Worm (Caenorhabditis elegans): ENCODE results near the gene B0244.9.

Gene B0244.9

DNA sequence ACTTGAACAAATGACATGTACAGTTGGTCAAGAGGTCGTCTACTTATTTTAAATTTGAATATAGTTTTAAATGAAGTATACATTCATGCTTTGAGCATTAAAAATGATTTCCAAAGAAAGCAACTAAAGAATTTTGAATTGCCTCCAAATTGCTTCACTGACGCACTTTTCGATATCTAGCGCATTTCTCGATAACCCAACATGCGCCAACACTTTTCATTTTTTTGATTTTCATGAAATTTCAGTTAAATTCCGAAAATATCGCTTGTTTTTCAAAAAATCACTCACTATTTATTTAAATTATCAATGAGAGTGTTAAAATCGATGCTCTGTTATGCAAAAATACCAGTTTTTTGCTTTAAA is 11.0 kb downstream of the B0244.9 start (continued):
- TF ChIP-seq nfyb-1 (GFP tag; IDR thresholded peaks at IDR 0.05) (no peak), sea-2 (GFP tag; IDR thresholded peaks at IDR 0.05) (no peak), tlf-1 (GFP tag; optimal IDR thresholded peaks at IDR 0.05) (peak; percentile 64), rcor-1 (GFP tag; IDR thresholded peaks at IDR 0.05) (peak; percentile 42; the same call in 1 of the 2 replicates), T07F8.4 (tag; optimal IDR thresholded peaks at IDR 0.05) (no peak), zim-3 (tag; optimal IDR thresholded peaks at IDR 0.05) (no peak), mel-28 (tag; optimal IDR thresholded peaks at IDR 0.05; ENCODE audit: borderline replicate concordance) (no peak), fkh-3 (tag; optimal IDR thresholded peaks at IDR 0.05) (no peak), Y67H2A.10 (GFP tag; conservative IDR thresholded peaks at IDR 0.05) (no peak), ztf-26 (tag; optimal IDR thresholded peaks at IDR 0.05) (no peak), cebp-1 (GFP tag; IDR thresholded peaks at IDR 0.05) (no peak), cebp-1 (tag; optimal IDR thresholded peaks at IDR 0.05) (no peak), nfya-2 (GFP tag; IDR thresholded peaks at IDR 0.05) (no peak), hlh-12 (tag; optimal IDR thresholded peaks at IDR 0.05) (no peak), atf-7 (tag; optimal IDR thresholded peaks at IDR 0.05) (no peak), ceh-100 (GFP tag; IDR thresholded peaks at IDR 0.05) (no peak), lin-54 (GFP tag; optimal IDR thresholded peaks at IDR 0.05) (peak; percentile 98), snpc-4 (GFP tag; optimal IDR thresholded peaks at IDR 0.05) (no peak), snpc-4 (tag; optimal IDR thresholded peaks at IDR 0.05) (no peak), Y79H2A.3 (GFP tag; conservative IDR thresholded peaks at IDR 0.05) (no peak), attf-5 (GFP tag; optimal IDR thresholded peaks at IDR 0.05) (no peak), hlh-26 (GFP tag; conservative IDR thresholded peaks at IDR 0.05) (no peak), zfh-2 (GFP tag; conservative IDR thresholded peaks at IDR 0.05) (no peak), F33H1.4 (GFP tag; IDR thresholded peaks at IDR 0.05) (peak; percentile 79), egl-44 (GFP tag; IDR thresholded peaks at IDR 0.05) (no peak), ztf-18 (tag; optimal IDR thresholded peaks at IDR 0.05) (peak; percentile 94), K11D2.4 (GFP tag; IDR thresholded peaks at IDR 0.05) (no peak), lsl-1 (GFP tag; optimal IDR thresholded peaks at IDR 0.05) (peak; percentile 68), hrde-1 (tag; optimal IDR thresholded peaks at IDR 0.05; ENCODE audit: borderline replicate concordance) (no peak), dox-1 (GFP tag; IDR thresholded peaks at IDR 0.05) (no peak), ZK185.1 (tag; optimal IDR thresholded peaks at IDR 0.05; ENCODE audit: poor library complexity, severe bottlenecking) (no peak), hmg-1.2 (GFP tag; IDR thresholded peaks at IDR 0.05) (no peak), F39B2.1 (GFP tag; IDR thresholded peaks at IDR 0.05) (no peak), athp-1 (tag; optimal IDR thresholded peaks at IDR 0.05) (no peak), mes-4 (tag; optimal IDR thresholded peaks at IDR 0.05) (no peak), nfya-1 (tag; optimal IDR thresholded peaks at IDR 0.05; ENCODE audit: borderline replicate concordance, insufficient read depth) (no peak), snpc-1.3 (tag; optimal IDR thresholded peaks at IDR 0.05; ENCODE audit: insufficient read depth) (peak; percentile 40), attf-3 (GFP tag; conservative IDR thresholded peaks at IDR 0.05) (no peak), dpff-1 (tag; optimal IDR thresholded peaks at IDR 0.05) (no peak), nhr-120 (GFP tag; IDR thresholded peaks at IDR 0.05) (no peak), F49E8.2 (tag; optimal IDR thresholded peaks at IDR 0.05; ENCODE audit: insufficient read depth) (peak; percentile 40), snpc-3.4 (tag; optimal IDR thresholded peaks at IDR 0.05) (no peak), ztf-25 (GFP tag; IDR thresholded peaks at IDR 0.05) (no peak), madf-10 (tag; optimal IDR thresholded peaks at IDR 0.05) (no peak), hsf-1 (GFP tag; IDR thresholded peaks at IDR 0.05) (peak; percentile 48; the same call in 1 of the 2 replicates), F52B5.7 (tag; optimal IDR thresholded peaks at IDR 0.05) (no peak), F55B11.4 (tag; optimal IDR thresholded peaks at IDR 0.05; ENCODE audit: borderline replicate concordance, insufficient read depth) (no peak), egrh-3 (GFP tag; IDR thresholded peaks at IDR 0.05) (no peak), lin-40 (tag; optimal IDR thresholded peaks at IDR 0.05) (no peak)
